Worm (Caenorhabditis elegans) whole organism, early embryonic: ENCODE results near the gene ZK721.4.

ENCODE experiments used
- B0310.2 ChIP-seq: sonication (generic microtip); optimal IDR thresholded peaks from 2 replicates; lab custom pipeline; 2016; ENCODE audit warnings: mild to moderate bottlenecking, missing genetic modification characterization, missing compliant biosample characterization
- F13C5.2 ChIP-seq: sonication (generic microtip); optimal IDR thresholded peaks from 2 replicates; lab custom pipeline; 2017; ENCODE audit warnings: mild to moderate bottlenecking, missing genetic modification characterization, inconsistent platforms, missing compliant biosample characterization
- aly-1 ChIP-seq: sonication (generic microtip); optimal IDR thresholded peaks from 2 replicates; lab custom pipeline; 2016; ENCODE audit warnings: missing genetic modification characterization, missing compliant biosample characterization
- ama-1 ChIP-seq: fragments of 150-350 bp; optimal IDR thresholded peaks from 2 replicates; lab custom pipeline; 2014
- ceh-13 ChIP-seq: fragments of 200-800 bp; sonication (Bioruptor generic); optimal IDR thresholded peaks from 2 replicates; lab custom pipeline; 2018; ENCODE audit warnings: mild to moderate bottlenecking, missing genetic modification characterization, missing compliant biosample characterization
- ceh-36 ChIP-seq: sonication (generic microtip); optimal IDR thresholded peaks from 2 replicates; lab custom pipeline; 2016; ENCODE audit warnings: missing genetic modification characterization, inconsistent platforms, missing compliant biosample characterization
- ets-7 ChIP-seq: sonication (generic microtip); optimal IDR thresholded peaks from 2 replicates; lab custom pipeline; 2016; ENCODE audit warnings: missing genotype, missing genetic modification characterization, missing compliant biosample characterization
- flt-1 ChIP-seq: fragments of 200-800 bp; sonication (Bioruptor generic); IDR thresholded peaks from 2 replicates; pipeline ENCODE4 v1.3.6; 2022; ENCODE audit warnings: missing genetic modification characterization, missing compliant biosample characterization
- hmbx-1 ChIP-seq: sonication (generic microtip); optimal IDR thresholded peaks from 2 replicates; lab custom pipeline; 2016; ENCODE audit warnings: mild to moderate bottlenecking, missing genetic modification characterization, missing compliant biosample characterization
- hmg-4 ChIP-seq: fragments of 200-800 bp; sonication (Bioruptor generic); optimal IDR thresholded peaks from 2 replicates; lab custom pipeline; 2018; ENCODE audit warnings: mild to moderate bottlenecking, missing genetic modification characterization, missing compliant biosample characterization
- hnd-1 ChIP-seq: sonication (generic microtip); optimal IDR thresholded peaks from 2 replicates; lab custom pipeline; 2016; ENCODE audit warnings: missing genetic modification characterization, missing compliant biosample characterization
- pes-1 ChIP-seq: fragments of 200-800 bp; sonication (Bioruptor generic); IDR thresholded peaks from 2 replicates; pipeline ENCODE4 v1.3.6; 2022; ENCODE audit warnings: missing genetic modification reagents, missing genetic modification characterization, missing compliant biosample characterization
- scrt-1 ChIP-seq: fragments of 200-800 bp; sonication (Bioruptor generic); IDR thresholded peaks from 2 replicates; pipeline ENCODE4 v1.3.6; 2022; ENCODE audit warnings: missing genetic modification characterization, missing compliant biosample characterization
- sea-1 ChIP-seq: fragments of 200-800 bp; sonication (Bioruptor generic); conservative IDR thresholded peaks from 2 replicates; pipeline ENCODE4 v1.3.6; 2022; ENCODE audit warnings: missing genetic modification characterization, missing compliant biosample characterization
- tbx-11 ChIP-seq: fragments of 200-800 bp; sonication (Bioruptor generic); IDR thresholded peaks from 2 replicates; pipeline ENCODE4 v1.3.6; 2022; ENCODE audit warnings: missing genetic modification characterization, missing compliant biosample characterization
- tbx-37 ChIP-seq: fragments of 200-800 bp; sonication (Bioruptor generic); conservative IDR thresholded peaks from 2 replicates; pipeline ENCODE4 v1.3.6; 2022; ENCODE audit warnings: missing genetic modification reagents, missing genetic modification characterization, missing compliant biosample characterization
- tra-4 ChIP-seq: sonication (generic microtip); optimal IDR thresholded peaks from 2 replicates; lab custom pipeline; 2017; ENCODE audit warnings: missing genetic modification characterization, missing compliant biosample characterization

The ZK721.4 gene

DNA sequence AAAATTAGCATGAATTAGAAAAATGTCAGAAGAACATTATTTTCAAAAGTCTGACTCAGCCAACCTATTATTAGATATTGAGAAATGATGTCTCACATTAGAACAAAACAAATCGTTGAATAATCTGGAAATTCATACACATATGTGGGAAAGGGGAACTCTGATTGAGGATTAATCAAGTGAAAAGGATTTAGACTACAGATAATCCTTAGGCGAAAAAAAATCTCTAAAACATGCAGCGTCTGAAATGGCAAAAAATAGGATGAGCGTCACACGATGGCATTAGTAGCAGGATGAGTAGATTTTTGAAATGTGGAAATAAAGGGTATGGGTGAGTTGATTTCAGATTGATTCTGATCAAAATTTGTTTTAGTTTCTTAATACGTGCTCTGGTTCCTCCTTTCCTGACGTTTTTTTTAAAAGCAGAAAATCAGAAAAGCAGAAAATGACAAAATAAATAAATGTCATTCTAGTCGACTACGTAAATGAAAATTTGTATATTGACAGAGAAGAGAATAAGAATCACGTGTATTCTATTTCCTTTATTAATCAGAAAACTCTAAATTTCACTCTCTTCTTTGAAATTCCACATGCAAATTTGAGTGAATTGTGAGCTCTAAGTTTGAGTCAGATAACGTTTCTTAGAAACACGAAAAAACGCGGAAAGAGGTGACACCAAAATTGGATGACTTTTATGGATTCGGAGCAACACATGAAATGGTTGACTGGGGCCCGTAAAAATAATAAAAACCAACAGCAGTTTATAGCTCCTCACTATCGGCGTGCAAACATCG is 34.3 kb upstream of the ZK721.4 start:
- TF ChIP-seq sea-1 (no peak), hnd-1 (tag; lab: Kevin White, UChicago) (no peak), flt-1 (GFP tag; lab: Robert Waterston, UW) (no peak), tbx-37 (no peak), hmbx-1 (tag; lab: Kevin White, UChicago) (no peak), hmg-4 (GFP tag; lab: Kevin White, UChicago) (no peak), scrt-1 (GFP tag; lab: Robert Waterston, UW) (no peak), ets-7 (tag; lab: Kevin White, UChicago) (no peak), B0310.2 (tag; lab: Kevin White, UChicago) (no peak), ceh-13 (GFP tag; lab: Kevin White, UChicago) (no peak), aly-1 (tag; lab: Kevin White, UChicago) (no peak), tra-4 (tag; lab: Kevin White, UChicago) (no peak), ama-1 (lab: Kevin White, UChicago) (no peak), ceh-36 (tag; lab: Kevin White, UChicago) (no peak), F13C5.2 (tag; lab: Kevin White, UChicago) (no peak), tbx-11 (GFP tag; lab: Robert Waterston, UW) (no peak), pes-1 (no peak)

DNA sequence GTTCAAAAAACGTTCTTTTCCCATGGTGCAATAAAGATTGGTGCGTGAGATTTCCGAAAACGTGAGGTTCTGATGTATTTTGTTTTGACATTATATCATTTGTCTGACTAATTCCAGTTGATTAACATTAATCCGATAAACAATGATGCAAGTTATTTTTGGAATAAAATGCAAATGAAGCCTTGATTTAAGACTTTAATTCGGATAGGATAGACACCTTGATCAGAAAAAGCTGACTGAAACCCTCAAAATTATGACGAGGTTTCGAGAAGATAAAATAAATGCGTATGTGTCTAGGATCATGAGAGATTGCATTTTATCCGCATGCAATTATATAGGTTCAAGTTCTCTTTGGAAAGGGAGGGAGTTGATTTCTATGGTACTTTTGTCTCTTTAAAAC is 33.1 kb upstream of the ZK721.4 start:
- TF ChIP-seq sea-1 = no peak
- no peak for TF ChIP-seq pes-1
- no peak for TF ChIP-seq tra-4 (tag; lab: Kevin White, UChicago)
- TF ChIP-seq aly-1 (tag; lab: Kevin White, UChicago) = no peak
- no peak for TF ChIP-seq ama-1 (lab: Kevin White, UChicago)
- TF ChIP-seq ceh-36 (tag; lab: Kevin White, UChicago) = no peak
- no peak for TF ChIP-seq ceh-13 (GFP tag; lab: Kevin White, UChicago)
- TF ChIP-seq F13C5.2 (tag; lab: Kevin White, UChicago) = no peak
- TF ChIP-seq hnd-1 (tag; lab: Kevin White, UChicago) = no peak
- TF ChIP-seq hmg-4 (GFP tag; lab: Kevin White, UChicago) = no peak
- no peak for TF ChIP-seq tbx-11 (GFP tag; lab: Robert Waterston, UW)
- no peak for TF ChIP-seq tbx-37
- no peak for TF ChIP-seq hmbx-1 (tag; lab: Kevin White, UChicago)

DNA sequence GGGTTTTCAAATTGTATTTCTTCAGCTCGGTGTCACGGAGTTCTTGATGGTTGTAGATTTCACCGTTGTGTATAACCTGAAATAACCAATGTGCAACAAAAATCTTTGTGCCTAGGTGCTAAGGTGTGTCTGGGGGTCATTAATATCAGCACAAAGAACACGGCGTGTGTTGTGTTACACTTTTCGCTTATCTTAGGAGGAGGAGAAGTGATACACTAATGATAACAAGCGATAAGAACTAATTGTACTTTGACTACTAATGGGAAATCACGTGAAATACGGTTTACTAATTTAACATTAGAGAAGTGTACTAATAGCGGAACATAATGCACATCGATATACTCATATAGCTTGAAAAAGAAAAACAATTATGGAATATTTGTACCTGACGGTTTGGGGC is 28.4 kb upstream of the ZK721.4 start:
- TF ChIP-seq aly-1 (tag; lab: Kevin White, UChicago) = no peak
- no peak for TF ChIP-seq hnd-1 (tag; lab: Kevin White, UChicago)
- no peak for TF ChIP-seq ceh-13 (GFP tag; lab: Kevin White, UChicago)
- no peak for TF ChIP-seq ceh-36 (tag; lab: Kevin White, UChicago)
- TF ChIP-seq flt-1 (GFP tag; lab: Robert Waterston, UW) = no peak
- TF ChIP-seq tbx-37 = no peak
- no peak for TF ChIP-seq ets-7 (tag; lab: Kevin White, UChicago)
- TF ChIP-seq F13C5.2 (tag; lab: Kevin White, UChicago) = no peak
- no peak for TF ChIP-seq sea-1
- no peak for TF ChIP-seq hmg-4 (GFP tag; lab: Kevin White, UChicago)
- TF ChIP-seq hmbx-1 (tag; lab: Kevin White, UChicago) = no peak
- TF ChIP-seq scrt-1 (GFP tag; lab: Robert Waterston, UW) = no peak
- no peak for TF ChIP-seq tbx-11 (GFP tag; lab: Robert Waterston, UW)
- no peak for TF ChIP-seq pes-1
- TF ChIP-seq tra-4 (tag; lab: Kevin White, UChicago) = no peak
- TF ChIP-seq ama-1 (lab: Kevin White, UChicago) = no peak
- TF ChIP-seq B0310.2 (tag; lab: Kevin White, UChicago) = no peak

DNA sequence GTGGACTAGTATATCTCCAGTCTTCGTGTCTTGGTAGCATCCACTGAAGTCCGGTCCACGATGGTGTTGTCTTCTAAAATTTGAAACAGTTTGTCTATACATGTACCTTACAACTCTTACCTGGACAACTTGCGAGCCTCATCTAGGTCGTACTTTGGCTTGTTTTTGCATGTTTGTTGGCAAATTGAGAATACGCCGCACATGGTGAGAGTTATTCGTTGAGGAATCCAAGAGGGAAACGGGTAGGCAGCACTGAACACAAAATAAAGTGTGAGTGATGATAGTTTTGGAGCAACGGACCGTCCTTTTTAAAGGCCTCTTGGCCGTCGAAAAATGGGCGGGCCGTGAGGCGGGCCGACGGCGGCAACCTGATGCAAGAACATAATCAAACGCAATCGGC is 28.0 kb upstream of the ZK721.4 start, which contains the start of gene asns-2:
asns-2 (minus strand) TSS at position 282 of the 400 bp plus-strand sequence.
- TF ChIP-seq pes-1 (no peak), hnd-1 (tag; lab: Kevin White, UChicago) (no peak), hmbx-1 (tag; lab: Kevin White, UChicago) (no peak), aly-1 (tag; lab: Kevin White, UChicago) (peak; percentile 13), ets-7 (tag; lab: Kevin White, UChicago) (no peak)

- TF ChIP-seq hmg-4 (GFP tag; lab: Kevin White, UChicago) (no peak), ets-7 (tag; lab: Kevin White, UChicago) (no peak), aly-1 (tag; lab: Kevin White, UChicago) (no peak), B0310.2 (tag; lab: Kevin White, UChicago) (no peak), sea-1 (no peak), tbx-37 (no peak), hnd-1 (tag; lab: Kevin White, UChicago) (no peak), ama-1 (lab: Kevin White, UChicago) (no peak), ceh-13 (GFP tag; lab: Kevin White, UChicago) (no peak), ceh-36 (tag; lab: Kevin White, UChicago) (no peak), hmbx-1 (tag; lab: Kevin White, UChicago) (no peak), pes-1 (no peak), tbx-11 (GFP tag; lab: Robert Waterston, UW) (no peak), scrt-1 (GFP tag; lab: Robert Waterston, UW) (no peak), flt-1 (GFP tag; lab: Robert Waterston, UW) (no peak)
Measured at ce11 chrX:8752546-8752945, 26.1 kb upstream of the ZK721.4 start.

ce11 chrX:8754285-8754795 is 24.3 kb upstream of the ZK721.4 start:
- no peak for TF ChIP-seq pes-1
- no peak for TF ChIP-seq ceh-36 (tag; lab: Kevin White, UChicago)
- TF ChIP-seq B0310.2 (tag; lab: Kevin White, UChicago) = no peak
- no peak for TF ChIP-seq hnd-1 (tag; lab: Kevin White, UChicago)
- TF ChIP-seq flt-1 (GFP tag; lab: Robert Waterston, UW) = no peak
- no peak for TF ChIP-seq aly-1 (tag; lab: Kevin White, UChicago)
- TF ChIP-seq F13C5.2 (tag; lab: Kevin White, UChicago) = no peak
- TF ChIP-seq scrt-1 (GFP tag; lab: Robert Waterston, UW) = no peak
- TF ChIP-seq tbx-37 = no peak
- no peak for TF ChIP-seq sea-1
